Fruit fly (Drosophila melanogaster) whole organism, embryonic: ENCODE data around the gene CG13982.

ENCODE experiments used
- CG1024 ChIP-seq: fragments of 200-800 bp; sonication (Bioruptor generic); IDR thresholded peaks from 2 replicates; pipeline ENCODE4 v1.3.6; 2022; ENCODE audit warnings: missing biosample characterization, missing genetic modification characterization
- CG10366 ChIP-seq: fragments of 200-800 bp; sonication (Bioruptor generic); IDR thresholded peaks from 2 replicates; pipeline ENCODE4 v1.3.6; 2022; ENCODE audit warnings: missing biosample characterization, missing genetic modification characterization
- CG10979 ChIP-seq: fragments of 200-800 bp; sonication (Bioruptor generic); optimal IDR thresholded peaks from 2 replicates; lab custom pipeline; 2018; ENCODE audit warnings: missing biosample characterization, mild to moderate bottlenecking, missing genetic modification characterization, moderate library complexity
- CG11085 ChIP-seq: fragments of 200-800 bp; sonication (Bioruptor generic); IDR thresholded peaks from 2 replicates; pipeline ENCODE4 v1.3.6; 2022; ENCODE audit warnings: missing biosample characterization, missing genetic modification characterization
- CG11247 ChIP-seq: fragments of 200-800 bp; sonication (Bioruptor generic); IDR thresholded peaks from 2 replicates; pipeline ENCODE4 v1.3.6; 2022; ENCODE audit warnings: missing biosample characterization, missing genetic modification characterization
- CG11695 ChIP-seq: fragments of 200-800 bp; sonication (Bioruptor generic); IDR thresholded peaks from 3 replicates; pipeline ENCODE4 v1.3.6; 2022; ENCODE audit warnings: missing biosample characterization, missing genetic modification characterization
- CG12744 ChIP-seq: fragments of 200-800 bp; sonication (Bioruptor generic); optimal IDR thresholded peaks from 2 replicates; lab custom pipeline; 2016; ENCODE audit warnings: missing biosample characterization, missing genetic modification characterization
- CG13624 ChIP-seq: fragments of 200-800 bp; sonication (Bioruptor generic); optimal IDR thresholded peaks from 2 replicates; lab custom pipeline; 2016; ENCODE audit warnings: missing biosample characterization, missing genetic modification characterization
- CG14441 ChIP-seq: fragments of 200-800 bp; sonication (Bioruptor generic); IDR thresholded peaks from 2 replicates; pipeline ENCODE4 v1.3.6; 2022; ENCODE audit warnings: missing biosample characterization, missing genetic modification characterization
- CG17802 ChIP-seq: fragments of 200-800 bp; sonication (Bioruptor generic); optimal IDR thresholded peaks from 2 replicates; lab custom pipeline; 2018; ENCODE audit warnings: missing biosample characterization, mild to moderate bottlenecking, missing genetic modification characterization, moderate library complexity
- CG17912 ChIP-seq: fragments of 200-800 bp; sonication (Bioruptor generic); optimal IDR thresholded peaks from 2 replicates; lab custom pipeline; 2018; ENCODE audit warnings: missing biosample characterization, mild to moderate bottlenecking, missing genetic modification characterization
- CG32532 ChIP-seq: fragments of 200-800 bp; sonication (Bioruptor generic); IDR thresholded peaks from 2 replicates; pipeline ENCODE4 v1.3.6; 2022; ENCODE audit warnings: missing biosample characterization, missing genetic modification characterization
- CG32772 ChIP-seq: fragments of 200-800 bp; sonication (Bioruptor generic); IDR thresholded peaks from 2 replicates; pipeline ENCODE4 v1.3.6; 2022; ENCODE audit warnings: missing biosample characterization, missing genetic modification characterization
- CG33557 ChIP-seq: fragments of 200-800 bp; sonication (Bioruptor generic); optimal IDR thresholded peaks from 2 replicates; lab custom pipeline; 2019; ENCODE audit warnings: missing biosample characterization, mild to moderate bottlenecking, missing genetic modification characterization, moderate library complexity
- CG3838 ChIP-seq: fragments of 200-800 bp; sonication (Bioruptor generic); optimal IDR thresholded peaks from 3 replicates; lab custom pipeline; 2016; ENCODE audit warnings: missing biosample characterization, missing genetic modification characterization
- CG6689 ChIP-seq: fragments of 200-800 bp; sonication (Bioruptor generic); IDR thresholded peaks from 2 replicates; pipeline ENCODE4 v1.3.6; 2022; ENCODE audit warnings: missing biosample characterization, missing genetic modification characterization
- CG7745 ChIP-seq: fragments of 200-800 bp; sonication (Bioruptor generic); optimal IDR thresholded peaks from 2 replicates; lab custom pipeline; 2018; ENCODE audit warnings: missing biosample characterization, mild to moderate bottlenecking, missing genetic modification characterization, moderate library complexity
- CG9609 ChIP-seq: fragments of 200-800 bp; sonication (Bioruptor generic); optimal IDR thresholded peaks from 3 replicates; lab custom pipeline; 2016; ENCODE audit warnings: missing biosample characterization, missing genetic modification characterization
- CG9932 ChIP-seq: fragments of 200-800 bp; sonication (Bioruptor generic); IDR thresholded peaks from 2 replicates; pipeline ENCODE4 v1.3.6; 2022; ENCODE audit warnings: missing biosample characterization, missing genetic modification characterization
- D19B ChIP-seq: fragments of 200-800 bp; sonication (Bioruptor generic); optimal IDR thresholded peaks from 2 replicates; lab custom pipeline; 2017; ENCODE audit warnings: missing biosample characterization, mild to moderate bottlenecking, missing genetic modification characterization
- E2f2 ChIP-seq: fragments of 200-800 bp; sonication (Bioruptor generic); IDR thresholded peaks from 2 replicates; pipeline ENCODE4 v1.3.6; 2022; ENCODE audit warnings: missing biosample characterization, missing genetic modification characterization
- Ets65A ChIP-seq: fragments of 200-800 bp; sonication (Bioruptor generic); peaks from one replicate; lab custom pipeline; 2016; ENCODE audit warnings: missing biosample characterization, missing genetic modification characterization
- Hmr ChIP-seq: fragments of 200-800 bp; sonication (Bioruptor generic); optimal IDR thresholded peaks from 3 replicates; lab custom pipeline; 2017; ENCODE audit warnings: mild to moderate bottlenecking, missing biosample characterization, missing genetic modification reagents, missing genetic modification characterization
- Meics ChIP-seq: fragments of 200-800 bp; sonication (Bioruptor generic); optimal IDR thresholded peaks from 2 replicates; lab custom pipeline; 2017; ENCODE audit warnings: missing biosample characterization, mild to moderate bottlenecking, missing genetic modification characterization
- Mes4 ChIP-seq: fragments of 200-800 bp; sonication (Bioruptor generic); optimal IDR thresholded peaks from 2 replicates; lab custom pipeline; 2016; ENCODE audit warnings: missing biosample characterization, missing genetic modification characterization
- Sry-β ChIP-seq: fragments of 200-800 bp; sonication (Bioruptor generic); optimal IDR thresholded peaks from 2 replicates; lab custom pipeline; 2018; ENCODE audit warnings: missing biosample characterization, mild to moderate bottlenecking, missing genetic modification characterization, moderate library complexity
- Xbp1 ChIP-seq: fragments of 200-800 bp; sonication (Bioruptor generic); optimal IDR thresholded peaks from 3 replicates; lab custom pipeline; 2016; ENCODE audit warnings: missing biosample characterization, mild to moderate bottlenecking, missing genetic modification characterization
- ase ChIP-seq: fragments of 200-800 bp; sonication (Bioruptor generic); IDR thresholded peaks from 3 replicates; pipeline ENCODE4 v1.3.6; 2022; ENCODE audit warnings: missing biosample characterization, missing genetic modification characterization
- ash1 ChIP-seq: fragments of 200-800 bp; sonication (Bioruptor generic); optimal IDR thresholded peaks from 2 replicates; lab custom pipeline; 2018; ENCODE audit warnings: missing biosample characterization, mild to moderate bottlenecking, missing genetic modification characterization
- cas ChIP-seq: fragments of 200-800 bp; sonication (Bioruptor generic); IDR thresholded peaks from 2 replicates; pipeline ENCODE4 v1.3.6; 2022; ENCODE audit warnings: missing biosample characterization, missing genetic modification characterization
- corto ChIP-seq: fragments of 200-800 bp; sonication (Bioruptor generic); optimal IDR thresholded peaks from 2 replicates; lab custom pipeline; 2016; ENCODE audit warnings: missing biosample characterization, mild to moderate bottlenecking, missing genetic modification characterization, moderate library complexity
- cwo ChIP-seq: fragments of 200-800 bp; sonication (Bioruptor generic); optimal IDR thresholded peaks from 3 replicates; lab custom pipeline; 2017; ENCODE audit warnings: missing biosample characterization, missing genetic modification characterization, mild to moderate bottlenecking, moderate library complexity, missing genetic modification reagents
- esg ChIP-seq: fragments of 200-800 bp; sonication (Bioruptor generic); conservative IDR thresholded peaks from 2 replicates; pipeline ENCODE4 v1.3.6; 2022; ENCODE audit warnings: missing biosample characterization, missing genetic modification characterization
- fd96Cb ChIP-seq: fragments of 200-800 bp; sonication (Bioruptor generic); optimal IDR thresholded peaks from 2 replicates; lab custom pipeline; 2018; ENCODE audit warnings: missing biosample characterization, mild to moderate bottlenecking, missing genetic modification characterization, moderate library complexity
- fu2 ChIP-seq: fragments of 200-800 bp; sonication (Bioruptor generic); optimal IDR thresholded peaks from 2 replicates; lab custom pipeline; 2016; ENCODE audit warnings: missing biosample characterization, missing genetic modification characterization
- gem ChIP-seq: fragments of 200-800 bp; sonication (Bioruptor generic); optimal IDR thresholded peaks from 2 replicates; lab custom pipeline; 2019; ENCODE audit warnings: missing biosample characterization, mild to moderate bottlenecking, missing genetic modification characterization, moderate library complexity
- grn ChIP-seq: fragments of 200-800 bp; sonication (Bioruptor generic); optimal IDR thresholded peaks from 3 replicates; lab custom pipeline; 2017; ENCODE audit warnings: missing biosample characterization, missing genetic modification characterization
- ham ChIP-seq: fragments of 200-800 bp; sonication (Bioruptor generic); IDR thresholded peaks from 2 replicates; pipeline ENCODE4 v1.3.6; 2022; ENCODE audit warnings: missing biosample characterization, missing genetic modification characterization
- hkb ChIP-seq, 2 experiments: fragments of 200-800 bp in 1 of 2; fragments of >200 bp in 1 of 2; sonication (Bioruptor generic) in 1 of 2; IDR thresholded peaks in 1 of 2; optimal IDR thresholded peaks in 1 of 2; 2 replicates each; pipeline versions ENCODE4 v1.3.6 to Lab custom; 2017 to 2022; ENCODE audit warnings: missing biosample characterization in 1 of 2, missing genetic modification characterization in 1 of 2
- pita ChIP-seq: fragments of 200-800 bp; sonication (Bioruptor generic); optimal IDR thresholded peaks from 2 replicates; lab custom pipeline; 2017; ENCODE audit warnings: missing biosample characterization, mild to moderate bottlenecking, missing genetic modification characterization
- pzg ChIP-seq: fragments of 200-800 bp; sonication (Bioruptor generic); optimal IDR thresholded peaks from 3 replicates; lab custom pipeline; 2018; ENCODE audit warnings: missing biosample characterization, mild to moderate bottlenecking, missing genetic modification characterization, moderate library complexity
- rib ChIP-seq: fragments of 200-800 bp; sonication (Bioruptor generic); IDR thresholded peaks from 2 replicates; pipeline ENCODE4 v1.3.6; 2022; ENCODE audit warnings: missing biosample characterization, missing genetic modification characterization
- run ChIP-seq: fragments of 200-800 bp; sonication (Bioruptor generic); optimal IDR thresholded peaks from 3 replicates; lab custom pipeline; 2018; ENCODE audit warnings: missing biosample characterization, mild to moderate bottlenecking, missing genetic modification characterization
- stc ChIP-seq: fragments of 200-800 bp; sonication (Bioruptor generic); IDR thresholded peaks from 2 replicates; pipeline ENCODE4 v1.3.6; 2022; ENCODE audit warnings: missing biosample characterization, missing genetic modification characterization
- stwl ChIP-seq: fragments of 200-800 bp; sonication (Bioruptor generic); optimal IDR thresholded peaks from 3 replicates; lab custom pipeline; 2018; ENCODE audit warnings: missing biosample characterization, mild to moderate bottlenecking, missing genetic modification characterization, moderate library complexity
- toy ChIP-seq: fragments of 200-800 bp; sonication (Bioruptor generic); IDR thresholded peaks from 2 replicates; pipeline ENCODE4 v1.3.6; 2022; ENCODE audit warnings: missing biosample characterization, missing genetic modification characterization
- trh ChIP-seq: fragments of 200-800 bp; sonication (Bioruptor generic); optimal IDR thresholded peaks from 2 replicates; lab custom pipeline; 2016; ENCODE audit warnings: missing biosample characterization, missing genetic modification characterization
- z ChIP-seq: fragments of 200-800 bp; sonication (Bioruptor generic); IDR thresholded peaks from 3 replicates; pipeline ENCODE4 v1.3.6; 2022; ENCODE audit warnings: missing biosample characterization, missing genetic modification characterization
- zen ChIP-seq: fragments of 200-800 bp; sonication (Bioruptor generic); optimal IDR thresholded peaks from 3 replicates; lab custom pipeline; 2018; ENCODE audit warnings: missing biosample characterization, mild to moderate bottlenecking, missing genetic modification characterization, moderate library complexity

Gene CG13982

DNA sequence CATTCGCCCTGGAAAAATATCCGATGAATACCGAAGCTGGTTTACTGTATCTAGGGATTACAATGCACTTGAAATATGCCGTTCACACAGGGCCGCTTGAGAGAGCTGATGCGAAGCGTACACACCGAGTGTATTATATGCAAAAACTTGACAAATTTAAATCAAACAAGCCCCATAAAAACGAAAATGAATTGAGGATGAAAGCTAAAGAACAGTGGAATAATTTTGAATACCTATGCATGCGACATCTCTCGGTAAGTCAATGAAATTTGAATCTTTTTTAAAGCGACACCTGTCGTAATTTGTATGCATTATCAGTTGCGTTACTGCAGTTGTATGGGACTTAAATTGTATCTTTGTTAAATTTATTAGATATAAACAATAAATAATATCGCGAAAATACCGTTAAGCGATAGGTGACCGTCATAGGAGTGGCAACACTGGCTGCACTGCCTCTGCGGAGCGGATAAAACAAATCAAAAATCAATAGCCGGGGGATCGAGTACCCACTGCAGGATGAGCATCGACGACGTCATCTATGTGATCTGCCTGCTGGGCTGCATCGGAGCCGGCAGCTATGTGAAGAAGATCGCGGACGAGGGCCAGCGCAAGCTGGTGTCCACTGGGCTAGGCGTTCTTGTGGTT, 44.0 kb downstream of the CG13982 start, which contains the start of gene frj (continued):
- TF ChIP-seq CG11695 (GFP tag; lab: Robert Waterston, UW) (0 out of 3 replicates have a peak, but pooled peaks have one; percentile 30), grn (GFP tag; lab: Kevin White, UChicago) (no peak), CG3838 (GFP tag; lab: Kevin White, UChicago) (peak; percentile 54), z (0 out of 3 replicates have a peak, but pooled peaks have one; percentile 38), ham (GFP tag; lab: Robert Waterston, UW) (no peak), corto (no peak), trh (GFP tag; lab: Kevin White, UChicago) (no peak), Xbp1 (GFP tag; lab: Kevin White, UChicago) (peak; percentile 83), CG11247 (peak; percentile 56), CG17912 (GFP tag; lab: Kevin White, UChicago) (peak; percentile 26), cwo (GFP tag; lab: Kevin White, UChicago) (no peak), CG12744 (GFP tag; lab: Kevin White, UChicago) (peak; percentile 12), stwl (tag; lab: Kevin White, UChicago) (peak; percentile 68), CG10979 (tag; lab: Kevin White, UChicago) (peak; percentile 48), CG33557 (GFP tag; lab: Kevin White, UChicago) (no peak), run (tag; lab: Kevin White, UChicago) (no peak), Sry-β (GFP tag; lab: Kevin White, UChicago) (no peak), CG7745 (no peak), CG9932 (GFP tag; lab: Robert Waterston, UW) (peak; percentile 77), CG11085 (GFP tag; lab: Robert Waterston, UW) (peak; percentile 61), gem (tag; lab: Kevin White, UChicago) (peak; percentile 76), Hmr (GFP tag; lab: Kevin White, UChicago) (peak; percentile 75), pita (no peak), E2f2 (GFP tag; lab: Robert Waterston, UW) (peak; percentile 55), CG10366 (GFP tag; lab: Robert Waterston, UW) (peak; percentile 66), ase (GFP tag; lab: Robert Waterston, UW) (peak; percentile 69; the same call in 2 of the 3 replicates), CG1024 (GFP tag; lab: Robert Waterston, UW) (peak; percentile 79), toy (GFP tag; lab: Robert Waterston, UW) (no peak), CG32532 (GFP tag; lab: Robert Waterston, UW) (peak; percentile 77), CG14441 (peak; percentile 70), hkb (optimal IDR thresholded peaks at IDR 0.05; lab: Kevin White, UChicago) (peak; percentile 55), hkb (GFP tag; IDR thresholded peaks at IDR 0.05; lab: Robert Waterston, UW) (peak; percentile 28; the same call in 1 of the 2 replicates), cas (GFP tag; lab: Robert Waterston, UW) (peak; percentile 17; the same call in 1 of the 2 replicates), CG32772 (GFP tag; lab: Robert Waterston, UW) (0 out of 2 replicates have a peak, but pooled peaks have one; percentile 33), CG9609 (GFP tag; lab: Kevin White, UChicago) (peak; percentile 85), D19B (peak; percentile 4), CG6689 (peak; percentile 51), Mes4 (GFP tag; lab: Kevin White, UChicago) (no peak), CG17802 (tag; lab: Kevin White, UChicago) (peak; percentile 95), zen (tag; lab: Kevin White, UChicago) (peak; percentile 73), esg (GFP tag; lab: Robert Waterston, UW) (peak; percentile 56), Meics (GFP tag; lab: Kevin White, UChicago) (peak; percentile 29), fu2 (GFP tag; lab: Kevin White, UChicago) (peak; percentile 53), stc (0 out of 2 replicates have a peak, but pooled peaks have one; percentile 5), ash1 (GFP tag; lab: Kevin White, UChicago) (no peak), Ets65A (GFP tag; lab: Kevin White, UChicago) (peak; percentile 98), rib (GFP tag; lab: Robert Waterston, UW) (no peak), pzg (GFP tag; lab: Kevin White, UChicago) (peak; percentile 92), CG13624 (GFP tag; lab: Kevin White, UChicago) (peak; percentile 68), fd96Cb (tag; lab: Kevin White, UChicago) (peak; percentile 52)
